Worm (Caenorhabditis elegans) whole organism, young adult: ENCODE data around the gene twk-4.

Experiments
- B0035.1 ChIP-seq: sonication (generic microtip); optimal IDR thresholded peaks from 2 replicates; lab custom pipeline; 2016; ENCODE audit warnings: missing genetic modification characterization, mild to moderate bottlenecking, missing compliant biosample characterization, missing genotype, missing genetic modification reagents
- B0336.3 ChIP-seq: fragments of 200-800 bp; sonication (Bioruptor generic); IDR thresholded peaks from 2 replicates; pipeline ENCODE4 v1.3.6; 2022; ENCODE audit warnings: missing genetic modification characterization, missing compliant biosample characterization
- C06A6.2 ChIP-seq: fragments of 200-800 bp; sonication (Bioruptor generic); conservative IDR thresholded peaks from 2 replicates; pipeline ENCODE4 v1.3.6; 2022; ENCODE audit warnings: missing genetic modification characterization, missing compliant biosample characterization
- F57A8.1 ChIP-seq: fragments of 200-800 bp; sonication (Bioruptor generic); optimal IDR thresholded peaks from 2 replicates; lab custom pipeline; 2018; ENCODE audit warnings: mild to moderate bottlenecking, missing genetic modification characterization, moderate library complexity, missing compliant biosample characterization
- F57C9.4 ChIP-seq: sonication (generic microtip); optimal IDR thresholded peaks from 2 replicates; lab custom pipeline; 2017; ENCODE audit warnings: mild to moderate bottlenecking, missing genetic modification characterization, missing compliant biosample characterization
- K11D2.4 ChIP-seq: fragments of 200-800 bp; sonication (Bioruptor generic); IDR thresholded peaks from 2 replicates; pipeline ENCODE4 v1.3.6; 2022; ENCODE audit warnings: missing genetic modification reagents, missing genetic modification characterization, missing compliant biosample characterization
- T07F8.4 ChIP-seq: sonication (generic microtip); optimal IDR thresholded peaks from 2 replicates; lab custom pipeline; 2016; ENCODE audit warnings: mild to moderate bottlenecking, missing genetic modification characterization, moderate library complexity, missing compliant biosample characterization
- Y53F4B.3 ChIP-seq: fragments of 200-800 bp; sonication (Bioruptor generic); IDR thresholded peaks from 2 replicates; pipeline ENCODE4 v1.3.6; 2022; ENCODE audit warnings: missing genetic modification reagents, missing genetic modification characterization, missing compliant biosample characterization
- Y56A3A.18 ChIP-seq: fragments of 200-800 bp; sonication (Bioruptor generic); IDR thresholded peaks from 2 replicates; pipeline ENCODE4 v1.3.6; 2022; ENCODE audit warnings: missing genetic modification reagents, missing genetic modification characterization, missing compliant biosample characterization
- Y79H2A.3 ChIP-seq: fragments of 200-800 bp; sonication (Bioruptor generic); conservative IDR thresholded peaks from 2 replicates; pipeline ENCODE4 v1.3.6; 2022; ENCODE audit warnings: missing genetic modification reagents, missing genetic modification characterization, missing compliant biosample characterization
- ZK185.1 ChIP-seq: sonication (generic microtip); optimal IDR thresholded peaks from 2 replicates; lab custom pipeline; 2016; ENCODE audit warnings: mild to moderate bottlenecking, missing genetic modification characterization, missing compliant biosample characterization; ENCODE audit not compliant: poor library complexity, severe bottlenecking
- athp-1 ChIP-seq: sonication (generic microtip); optimal IDR thresholded peaks from 2 replicates; lab custom pipeline; 2017; ENCODE audit warnings: mild to moderate bottlenecking, missing genetic modification characterization, missing compliant biosample characterization
- attf-5 ChIP-seq: fragments of 200-800 bp; sonication (Bioruptor generic); optimal IDR thresholded peaks from 2 replicates; lab custom pipeline; 2018; ENCODE audit warnings: mild to moderate bottlenecking, missing genetic modification characterization, missing compliant biosample characterization
- ceh-100 ChIP-seq: fragments of 200-800 bp; sonication (Bioruptor generic); IDR thresholded peaks from 2 replicates; pipeline ENCODE4 v1.3.6; 2022; ENCODE audit warnings: missing genetic modification reagents, missing genetic modification characterization, missing compliant biosample characterization
- ceh-40 ChIP-seq: fragments of 200-800 bp; sonication (Bioruptor generic); IDR thresholded peaks from 2 replicates; pipeline ENCODE4 v1.3.6; 2022; ENCODE audit warnings: missing genetic modification characterization, missing compliant biosample characterization
- ceh-79 ChIP-seq: sonication (generic microtip); optimal IDR thresholded peaks from 2 replicates; lab custom pipeline; 2017; ENCODE audit warnings: mild to moderate bottlenecking, missing genetic modification characterization, missing compliant biosample characterization
- die-1 ChIP-seq: sonication (generic microtip); optimal IDR thresholded peaks from 2 replicates; lab custom pipeline; 2016; ENCODE audit warnings: missing genotype, mild to moderate bottlenecking, missing genetic modification characterization, missing compliant biosample characterization
- dpff-1 ChIP-seq: sonication (generic microtip); optimal IDR thresholded peaks from 2 replicates; lab custom pipeline; 2017; ENCODE audit warnings: mild to moderate bottlenecking, missing genetic modification characterization, missing compliant biosample characterization
- dpl-1 ChIP-seq: fragments of 150-350 bp; optimal IDR thresholded peaks from 2 replicates; lab custom pipeline; 2014; ENCODE audit warnings: missing biosample characterization, missing genetic modification reagents, missing genetic modification characterization
- egl-44 ChIP-seq: fragments of 200-800 bp; sonication (Bioruptor generic); IDR thresholded peaks from 2 replicates; pipeline ENCODE4 v1.3.6; 2022; ENCODE audit warnings: missing genetic modification reagents, missing genetic modification characterization, missing compliant biosample characterization
- ekl-4 ChIP-seq: fragments of 200-800 bp; sonication (Bioruptor generic); IDR thresholded peaks from 2 replicates; pipeline ENCODE4 v1.3.6; 2022; ENCODE audit warnings: missing genetic modification reagents, missing genetic modification characterization, missing compliant biosample characterization
- him-1 ChIP-seq: sonication (generic microtip); optimal IDR thresholded peaks from 2 replicates; lab custom pipeline; 2016; ENCODE audit warnings: missing genotype, missing genetic modification reagents, missing genetic modification characterization, missing compliant biosample characterization
- hlh-12 ChIP-seq: sonication (generic microtip); optimal IDR thresholded peaks from 2 replicates; lab custom pipeline; 2016; ENCODE audit warnings: missing genetic modification characterization, missing compliant biosample characterization
- hmg-1.2 ChIP-seq: fragments of 200-800 bp; sonication (Bioruptor generic); IDR thresholded peaks from 2 replicates; pipeline ENCODE4 v1.3.6; 2022; ENCODE audit warnings: missing genetic modification reagents, missing genetic modification characterization, missing compliant biosample characterization
- hrde-1 ChIP-seq: sonication (generic microtip); optimal IDR thresholded peaks from 2 replicates; lab custom pipeline; 2016; ENCODE audit warnings: missing genetic modification characterization, mild to moderate bottlenecking, missing compliant biosample characterization, moderate library complexity, missing genotype, missing genetic modification reagents, borderline replicate concordance
- let-607 ChIP-seq, 2 experiments: fragments of 200-800 bp in 1 of 2; sonication (Bioruptor generic) in 1 of 2; sonication (generic microtip) in 1 of 2; optimal IDR thresholded peaks; 2 replicates each; lab custom pipeline; 2016 to 2018; ENCODE audit warnings: mild to moderate bottlenecking in 2 of 2, missing compliant biosample characterization in 2 of 2, missing genetic modification characterization in 2 of 2, moderate library complexity in 2 of 2, missing genotype in 1 of 2
- lin-35 ChIP-seq, 3 experiments: fragments of 150-350 bp in 2 of 3; sonication (generic microtip) in 1 of 3; optimal IDR thresholded peaks; 2 replicates each; lab custom pipeline; 2014 to 2018; ENCODE audit warnings: missing biosample characterization in 3 of 3, missing genetic modification characterization in 3 of 3, missing genetic modification reagents in 3 of 3
- mes-4 ChIP-seq: sonication (generic microtip); optimal IDR thresholded peaks from 2 replicates; lab custom pipeline; 2016; ENCODE audit warnings: missing genotype, missing genetic modification characterization, missing compliant biosample characterization
- nfya-1 ChIP-seq: sonication (generic microtip); optimal IDR thresholded peaks from 2 replicates; lab custom pipeline; 2017; ENCODE audit warnings: antibody characterized with exemption, missing compliant biosample characterization, missing genetic modification characterization, borderline replicate concordance; ENCODE audit not compliant: insufficient read depth
- nfyb-1 ChIP-seq: fragments of 200-800 bp; sonication (Bioruptor generic); IDR thresholded peaks from 2 replicates; pipeline ENCODE4 v1.3.6; 2022; ENCODE audit warnings: missing genetic modification reagents, missing genetic modification characterization, missing compliant biosample characterization
- nhr-120 ChIP-seq: fragments of 200-800 bp; sonication (Bioruptor generic); IDR thresholded peaks from 2 replicates; pipeline ENCODE4 v1.3.6; 2022; ENCODE audit warnings: missing genetic modification characterization, missing compliant biosample characterization
- nhr-179 ChIP-seq: sonication (generic microtip); optimal IDR thresholded peaks from 2 replicates; lab custom pipeline; 2016; ENCODE audit warnings: mild to moderate bottlenecking, missing genetic modification characterization, missing compliant biosample characterization
- rcor-1 ChIP-seq: fragments of 200-800 bp; sonication (Bioruptor generic); IDR thresholded peaks from 2 replicates; pipeline ENCODE4 v1.3.6; 2022; ENCODE audit warnings: missing genetic modification reagents, missing genetic modification characterization, missing compliant biosample characterization
- rpc-1 ChIP-seq, 2 experiments: fragments of 150-350 bp in 1 of 2; sonication (generic microtip) in 1 of 2; optimal IDR thresholded peaks; 2 replicates each; lab custom pipeline; 2014 to 2018; ENCODE audit warnings: missing biosample characterization in 1 of 2, missing genetic modification characterization in 1 of 2, missing genetic modification reagents in 1 of 2, missing genotype in 1 of 2
- sea-2 ChIP-seq: fragments of 200-800 bp; sonication (Bioruptor generic); IDR thresholded peaks from 2 replicates; pipeline ENCODE4 v1.3.6; 2022; ENCODE audit warnings: missing genetic modification characterization, missing compliant biosample characterization
- tbx-9 ChIP-seq: sonication (generic microtip); optimal IDR thresholded peaks from 2 replicates; lab custom pipeline; 2016; ENCODE audit warnings: borderline replicate concordance, missing genetic modification characterization, inconsistent platforms, missing compliant biosample characterization
- unc-62 ChIP-seq: fragments of 150-350 bp; optimal IDR thresholded peaks from 2 replicates; lab custom pipeline; 2014; ENCODE audit warnings: missing biosample characterization, missing genetic modification reagents, missing genetic modification characterization
- xnd-1 ChIP-seq: sonication (generic microtip); optimal IDR thresholded peaks from 2 replicates; lab custom pipeline; 2016; ENCODE audit warnings: missing genotype, missing genetic modification reagents, missing genetic modification characterization, missing compliant biosample characterization
- zfh-2 ChIP-seq: fragments of 200-800 bp; sonication (Bioruptor generic); conservative IDR thresholded peaks from 2 replicates; pipeline ENCODE4 v1.3.6; 2022; ENCODE audit warnings: missing genetic modification reagents, missing genetic modification characterization, missing compliant biosample characterization
- ztf-18 ChIP-seq: sonication (generic microtip); optimal IDR thresholded peaks from 2 replicates; lab custom pipeline; 2016; ENCODE audit warnings: missing genotype, mild to moderate bottlenecking, missing genetic modification characterization, missing compliant biosample characterization
- ztf-22 ChIP-seq: fragments of 200-800 bp; sonication (Bioruptor generic); optimal IDR thresholded peaks from 2 replicates; lab custom pipeline; 2018; ENCODE audit warnings: mild to moderate bottlenecking, missing genetic modification characterization, moderate library complexity, missing compliant biosample characterization
- ztf-25 ChIP-seq: fragments of 200-800 bp; sonication (Bioruptor generic); IDR thresholded peaks from 2 replicates; pipeline ENCODE4 v1.3.6; 2022; ENCODE audit warnings: missing genetic modification reagents, missing genetic modification characterization, missing compliant biosample characterization
- ztf-26 ChIP-seq: sonication (generic microtip); optimal IDR thresholded peaks from 2 replicates; lab custom pipeline; 2017; ENCODE audit warnings: missing genetic modification characterization, missing compliant biosample characterization

twk-4 gene

ce11 chrII:9144366-9144765 is 49.7 kb downstream of the twk-4 start:
- no peak for TF ChIP-seq hlh-12 (tag; lab: Kevin White, UChicago)
- TF ChIP-seq sea-2 (GFP tag; lab: Robert Waterston, UW) = no peak
- no peak for TF ChIP-seq T07F8.4 (tag; lab: Kevin White, UChicago)
- TF ChIP-seq ztf-22 (GFP tag; lab: Kevin White, UChicago) = no peak
- no peak for TF ChIP-seq die-1 (tag; lab: Kevin White, UChicago)
- TF ChIP-seq ceh-100 (GFP tag; lab: Robert Waterston, UW) = no peak
- TF ChIP-seq hrde-1 (tag; lab: Kevin White, UChicago) = no peak
- TF ChIP-seq xnd-1 (tag; lab: Kevin White, UChicago) = no peak
- TF ChIP-seq, all 124 proteins: peak for 0

- TF ChIP-seq sea-2 (GFP tag; lab: Robert Waterston, UW) (no peak), dpl-1 (GFP tag; lab: Kevin White, UChicago) (no peak), let-607 (tag; optimal IDR thresholded peaks at IDR 0.05; lab: Kevin White, UChicago) (no peak), nfya-1 (tag; lab: Kevin White, UChicago) (no peak), C06A6.2 (GFP tag; lab: Robert Waterston, UW) (no peak), zfh-2 (no peak), Y79H2A.3 (GFP tag; lab: Robert Waterston, UW) (no peak), rpc-1 (optimal IDR thresholded peaks at IDR 0.05; lab: Kevin White, UChicago) (no peak), rpc-1 (tag; optimal IDR thresholded peaks at IDR 0.05; lab: Kevin White, UChicago) (no peak)
Measured at ce11 chrII:9143795-9144194, 50.3 kb downstream of the twk-4 start.

ce11 chrII:9141110-9141509 is 53.0 kb downstream of the twk-4 start:
- TF ChIP-seq ekl-4 (GFP tag; lab: Robert Waterston, UW) = no peak
- TF ChIP-seq, all 124 proteins: peak for 0

ce11 chrII:9139172-9139700 is 54.9 kb downstream of the twk-4 start, which contains the start of gene Y9C2UA.1:
Y9C2UA.1 (plus strand) TSS chrII:9139650.
- no peak for TF ChIP-seq egl-44 (GFP tag; lab: Robert Waterston, UW)
- no peak for TF ChIP-seq F57C9.4 (tag; lab: Kevin White, UChicago)
- no peak for TF ChIP-seq hmg-1.2
- no peak for TF ChIP-seq lin-35 (GFP tag; optimal IDR thresholded peaks at IDR 0.05; lab: Kevin White, UChicago)
- TF ChIP-seq Y53F4B.3 (GFP tag; lab: Robert Waterston, UW) = no peak
- no peak for TF ChIP-seq K11D2.4
- TF ChIP-seq nfyb-1 (GFP tag; lab: Robert Waterston, UW) = no peak
- no peak for TF ChIP-seq tbx-9
- TF ChIP-seq rcor-1 = no peak
- no peak for TF ChIP-seq ztf-25 (GFP tag; lab: Robert Waterston, UW)
- no peak for TF ChIP-seq B0336.3
- TF ChIP-seq nhr-179 (tag; lab: Kevin White, UChicago) = no peak
- no peak for TF ChIP-seq Y56A3A.18
- TF ChIP-seq attf-5 (GFP tag; lab: Kevin White, UChicago) = no peak
- no peak for TF ChIP-seq B0035.1 (tag; lab: Kevin White, UChicago)
- TF ChIP-seq ztf-26 = no peak

ce11 chrII:9137803-9138202 is 56.3 kb downstream of the twk-4 start, which contains the start of gene C16D2.3:
C16D2.3 (plus strand) TSS chrII:9138103.
- no peak for TF ChIP-seq ztf-18 (tag; lab: Kevin White, UChicago)
- TF ChIP-seq him-1 (tag; lab: Kevin White, UChicago) = no peak
- no peak for TF ChIP-seq unc-62 (GFP tag; lab: Kevin White, UChicago)
- no peak for TF ChIP-seq let-607 (tag; optimal IDR thresholded peaks at IDR 0.05; lab: Kevin White, UChicago)
- TF ChIP-seq ceh-79 = no peak
- no peak for TF ChIP-seq nhr-120 (GFP tag; lab: Robert Waterston, UW)
- TF ChIP-seq F57A8.1 (GFP tag; lab: Kevin White, UChicago) = no peak
- no peak for TF ChIP-seq ZK185.1 (tag; lab: Kevin White, UChicago)
- TF ChIP-seq athp-1 (tag; lab: Kevin White, UChicago) = no peak
- TF ChIP-seq ceh-40 (GFP tag; lab: Robert Waterston, UW) = no peak
- TF ChIP-seq mes-4 = no peak
- no peak for TF ChIP-seq dpff-1
